Fruit fly (Drosophila melanogaster) whole organism, prepupa: ENCODE measurements around the gene CSN5.

Experiments used
- CG11294 ChIP-seq: fragments of 200-800 bp; sonication (Bioruptor generic); IDR thresholded peaks from 2 replicates; pipeline ENCODE4 v1.3.6; 2022; ENCODE audit warnings: missing biosample characterization, missing genetic modification characterization
- CG31627 ChIP-seq: fragments of 200-800 bp; sonication (Bioruptor generic); optimal IDR thresholded peaks from 3 replicates; lab custom pipeline; 2016; ENCODE audit warnings: missing biosample characterization, missing genetic modification characterization
- OdsH ChIP-seq: fragments of 200-800 bp; sonication (Bioruptor generic); optimal IDR thresholded peaks from 3 replicates; lab custom pipeline; 2016; ENCODE audit warnings: missing biosample characterization, missing genetic modification characterization
- dac ChIP-seq: fragments of 200-800 bp; sonication (Bioruptor generic); optimal IDR thresholded peaks from 2 replicates; lab custom pipeline; 2017; ENCODE audit warnings: missing biosample characterization, mild to moderate bottlenecking, missing genetic modification characterization
- eg ChIP-seq: fragments of 200-800 bp; sonication (Bioruptor generic); IDR thresholded peaks from 3 replicates; pipeline ENCODE4 v1.3.6; 2022; ENCODE audit warnings: missing biosample characterization, missing genetic modification characterization
- lz ChIP-seq: fragments of 200-800 bp; sonication (Bioruptor generic); optimal IDR thresholded peaks from 3 replicates; lab custom pipeline; 2016; ENCODE audit warnings: missing biosample characterization, missing genetic modification characterization

dm6 chr3R:16448378-16449134, 21.3 kb upstream of the CSN5 start:
- TF ChIP-seq CG11294, result peak; percentile 79
- TF ChIP-seq lz (GFP tag; lab: Kevin White, UChicago), result no peak
- TF ChIP-seq OdsH (GFP tag; lab: Kevin White, UChicago), result no peak
- TF ChIP-seq eg (GFP tag; lab: Robert Waterston, UW), result peak; percentile 93
- peak; percentile 35 for TF ChIP-seq dac (GFP tag; lab: Kevin White, UChicago)
- TF ChIP-seq CG31627 (GFP tag; lab: Kevin White, UChicago), result no peak
